Worm (Caenorhabditis elegans) whole organism, mixed stage, embryonic: Measurements from ENCODE around the gene sup-26.

Experiments used
- M03D4.4 ChIP-seq: sonication (generic microtip); optimal IDR thresholded peaks from 2 replicates; lab custom pipeline; 2017; ENCODE audit warnings: mild to moderate bottlenecking, missing genetic modification characterization, missing compliant biosample characterization
- bed-3 ChIP-seq: fragments of 200-800 bp; sonication (Bioruptor generic); optimal IDR thresholded peaks from 3 replicates; lab custom pipeline; 2018; ENCODE audit warnings: mild to moderate bottlenecking, missing genetic modification characterization, moderate library complexity, missing compliant biosample characterization
- blmp-1 ChIP-seq: fragments of 150-350 bp; optimal IDR thresholded peaks from 2 replicates; lab custom pipeline; 2014; ENCODE audit warnings: missing biosample characterization, missing genetic modification characterization
- ceh-39 ChIP-seq: fragments of 150-350 bp; optimal IDR thresholded peaks from 2 replicates; lab custom pipeline; 2014; ENCODE audit warnings: missing biosample characterization, missing genetic modification characterization
- ceh-43 ChIP-seq: fragments of 200-800 bp; sonication (Bioruptor generic); optimal IDR thresholded peaks from 2 replicates; lab custom pipeline; 2018; ENCODE audit warnings: mild to moderate bottlenecking, missing genetic modification characterization, moderate library complexity, missing compliant biosample characterization
- ceh-83 ChIP-seq: fragments of 200-800 bp; sonication (Bioruptor generic); optimal IDR thresholded peaks from 2 replicates; lab custom pipeline; 2018; ENCODE audit warnings: mild to moderate bottlenecking, missing genetic modification characterization, missing compliant biosample characterization
- ces-1 ChIP-seq: fragments of 150-350 bp; optimal IDR thresholded peaks from 2 replicates; lab custom pipeline; 2014; ENCODE audit warnings: missing biosample characterization, missing genetic modification reagents, missing genetic modification characterization
- cnd-1 ChIP-seq: fragments of 200-800 bp; sonication (Bioruptor generic); optimal IDR thresholded peaks from 2 replicates; lab custom pipeline; 2018; ENCODE audit warnings: mild to moderate bottlenecking, missing genetic modification characterization, missing compliant biosample characterization
- drap-1 ChIP-seq: fragments of 200-800 bp; sonication (Bioruptor generic); optimal IDR thresholded peaks from 3 replicates; lab custom pipeline; 2018; ENCODE audit warnings: mild to moderate bottlenecking, missing genetic modification characterization, missing compliant biosample characterization
- elt-1 ChIP-seq: sonication (generic microtip); optimal IDR thresholded peaks from 2 replicates; lab custom pipeline; 2017; ENCODE audit warnings: missing genetic modification characterization, mild to moderate bottlenecking, missing compliant biosample characterization, antibody characterized with exemption, moderate library complexity, borderline replicate concordance; ENCODE audit not compliant: insufficient read depth
- elt-3 ChIP-seq: fragments of 150-350 bp; optimal IDR thresholded peaks from 2 replicates; lab custom pipeline; 2014; ENCODE audit warnings: missing biosample characterization, missing genetic modification characterization
- flh-1 ChIP-seq: fragments of 200-800 bp; sonication (Bioruptor generic); optimal IDR thresholded peaks from 2 replicates; lab custom pipeline; 2018; ENCODE audit warnings: mild to moderate bottlenecking, missing genetic modification characterization, moderate library complexity, missing compliant biosample characterization
- ham-2 ChIP-seq: fragments of 200-800 bp; sonication (Bioruptor generic); optimal IDR thresholded peaks from 2 replicates; lab custom pipeline; 2018; ENCODE audit warnings: mild to moderate bottlenecking, missing genetic modification characterization, missing compliant biosample characterization
- hlh-1 ChIP-seq: fragments of 150-350 bp; optimal IDR thresholded peaks from 2 replicates; lab custom pipeline; 2014; ENCODE audit warnings: missing biosample characterization, missing genetic modification reagents, missing genetic modification characterization
- lin-13 ChIP-seq: fragments of 150-350 bp; optimal IDR thresholded peaks from 2 replicates; lab custom pipeline; 2014; ENCODE audit warnings: missing biosample characterization, missing genetic modification characterization
- lin-32 ChIP-seq: fragments of 200-800 bp; sonication (Bioruptor generic); optimal IDR thresholded peaks from 2 replicates; lab custom pipeline; 2018; ENCODE audit warnings: mild to moderate bottlenecking, missing genetic modification characterization, missing compliant biosample characterization
- lsy-2 ChIP-seq: fragments of 150-350 bp; optimal IDR thresholded peaks from 2 replicates; lab custom pipeline; 2014; ENCODE audit warnings: missing biosample characterization, missing genetic modification characterization
- mab-5 ChIP-seq: fragments of 150-350 bp; optimal IDR thresholded peaks from 2 replicates; lab custom pipeline; 2014; ENCODE audit warnings: missing biosample characterization, missing genetic modification characterization
- mep-1 ChIP-seq: fragments of 150-350 bp; optimal IDR thresholded peaks from 2 replicates; lab custom pipeline; 2017; ENCODE audit warnings: missing biosample characterization, missing genetic modification reagents, missing genetic modification characterization, inconsistent platforms
- mls-2 ChIP-seq: sonication (generic microtip); optimal IDR thresholded peaks from 2 replicates; lab custom pipeline; 2016; ENCODE audit warnings: mild to moderate bottlenecking, missing genetic modification characterization, moderate library complexity, missing compliant biosample characterization
- nhr-12 ChIP-seq: fragments of 150-350 bp; optimal IDR thresholded peaks from 2 replicates; lab custom pipeline; 2014; ENCODE audit warnings: missing biosample characterization, missing genetic modification characterization
- nhr-2 ChIP-seq: fragments of 150-350 bp; optimal IDR thresholded peaks from 2 replicates; lab custom pipeline; 2014; ENCODE audit warnings: missing biosample characterization, missing genetic modification characterization
- nhr-237 ChIP-seq: fragments of 150-350 bp; optimal IDR thresholded peaks from 2 replicates; lab custom pipeline; 2014; ENCODE audit warnings: missing biosample characterization, missing genetic modification characterization
- nhr-28 ChIP-seq: fragments of 150-350 bp; optimal IDR thresholded peaks from 2 replicates; lab custom pipeline; 2014; ENCODE audit warnings: missing biosample characterization, missing genetic modification characterization
- nhr-76 ChIP-seq: sonication (generic microtip); optimal IDR thresholded peaks from 2 replicates; lab custom pipeline; 2017; ENCODE audit warnings: missing biosample characterization, missing genetic modification characterization
- pha-4 ChIP-seq: fragments of 150-350 bp; optimal IDR thresholded peaks from 2 replicates; lab custom pipeline; 2018; ENCODE audit warnings: missing biosample characterization, missing genetic modification reagents, missing genetic modification characterization
- sem-2 ChIP-seq: fragments of 200-800 bp; sonication (Bioruptor generic); optimal IDR thresholded peaks from 2 replicates; lab custom pipeline; 2018; ENCODE audit warnings: mild to moderate bottlenecking, missing genetic modification characterization, missing compliant biosample characterization
- snpc-4 ChIP-seq: fragments of 150-350 bp; optimal IDR thresholded peaks from 2 replicates; lab custom pipeline; 2014; ENCODE audit warnings: missing biosample characterization, missing genetic modification characterization
- sptf-1 ChIP-seq: sonication (generic microtip); optimal IDR thresholded peaks from 2 replicates; lab custom pipeline; 2017; ENCODE audit warnings: mild to moderate bottlenecking, missing genetic modification characterization, moderate library complexity, missing compliant biosample characterization
- tbx-8 ChIP-seq: fragments of 200-800 bp; sonication (Bioruptor generic); optimal IDR thresholded peaks from 2 replicates; lab custom pipeline; 2018; ENCODE audit warnings: mild to moderate bottlenecking, missing genetic modification characterization, moderate library complexity, missing compliant biosample characterization
- unc-120 ChIP-seq: sonication (generic microtip); optimal IDR thresholded peaks from 2 replicates; lab custom pipeline; 2017; ENCODE audit warnings: missing genetic modification characterization, missing compliant biosample characterization; ENCODE audit not compliant: poor library complexity, severe bottlenecking
- unc-39 ChIP-seq: fragments of 150-350 bp; optimal IDR thresholded peaks from 2 replicates; lab custom pipeline; 2014; ENCODE audit warnings: missing biosample characterization, missing genetic modification characterization
- unc-62 ChIP-seq: fragments of 150-350 bp; optimal IDR thresholded peaks from 2 replicates; lab custom pipeline; 2014; ENCODE audit warnings: missing biosample characterization, missing genetic modification reagents, missing genetic modification characterization
- zip-8 ChIP-seq: fragments of 150-350 bp; optimal IDR thresholded peaks from 2 replicates; lab custom pipeline; 2014; ENCODE audit warnings: missing biosample characterization, missing genetic modification characterization
- ztf-11 ChIP-seq: fragments of 150-350 bp; optimal IDR thresholded peaks from 2 replicates; lab custom pipeline; 2014; ENCODE audit warnings: missing biosample characterization, missing genetic modification characterization

The sup-26 gene

DNA sequence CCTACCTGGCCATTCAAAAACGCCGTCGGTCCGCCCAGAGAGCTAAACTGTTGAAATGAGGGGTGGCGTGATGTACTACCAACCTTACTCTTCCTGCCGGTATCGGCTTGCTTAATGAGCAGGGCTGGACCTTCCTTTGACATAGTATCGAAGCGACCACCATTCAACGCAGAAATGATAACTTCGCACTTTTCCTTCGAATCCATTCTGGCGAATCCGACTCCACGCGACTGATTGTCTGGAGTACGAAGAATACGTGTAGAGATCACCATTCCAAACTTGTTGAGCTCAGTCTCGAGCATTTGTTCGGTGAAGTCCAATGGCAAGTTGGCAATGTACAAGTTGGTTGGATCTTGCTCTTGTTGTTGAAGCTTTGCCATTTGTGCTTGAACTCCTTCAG is 1.8 kb downstream of the sup-26 start:
- TF ChIP-seq sem-2 (GFP tag; lab: Kevin White, UChicago) (no peak), blmp-1 (tag; lab: Kevin White, UChicago) (no peak), ztf-11 (tag; lab: Kevin White, UChicago) (no peak), ceh-83 (no peak), ces-1 (no peak), unc-62 (no peak)

DNA sequence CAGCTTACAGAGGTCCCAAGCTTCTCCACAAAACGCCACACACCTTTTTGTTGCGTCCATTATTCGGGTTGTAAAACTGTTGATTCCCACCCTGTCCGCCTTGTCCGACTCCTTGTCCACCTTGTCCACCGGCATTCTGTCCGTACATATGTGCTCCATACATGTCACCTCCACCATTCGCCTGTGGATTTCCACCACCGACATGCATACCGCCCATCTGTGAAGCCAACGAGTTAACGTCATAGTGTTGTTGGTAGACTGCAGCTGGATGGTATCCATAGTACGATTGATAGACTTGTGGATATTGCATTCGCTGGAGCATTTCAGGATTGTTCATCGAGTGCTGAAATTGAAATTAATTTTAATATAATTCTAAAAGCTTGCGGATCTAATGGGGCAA is 2.3 kb downstream of the sup-26 start:
- TF ChIP-seq ham-2 (no peak), M03D4.4 (tag; lab: Kevin White, UChicago) (peak; percentile 44)
- TF ChIP-seq, all 35 proteins: peak for 1

DNA sequence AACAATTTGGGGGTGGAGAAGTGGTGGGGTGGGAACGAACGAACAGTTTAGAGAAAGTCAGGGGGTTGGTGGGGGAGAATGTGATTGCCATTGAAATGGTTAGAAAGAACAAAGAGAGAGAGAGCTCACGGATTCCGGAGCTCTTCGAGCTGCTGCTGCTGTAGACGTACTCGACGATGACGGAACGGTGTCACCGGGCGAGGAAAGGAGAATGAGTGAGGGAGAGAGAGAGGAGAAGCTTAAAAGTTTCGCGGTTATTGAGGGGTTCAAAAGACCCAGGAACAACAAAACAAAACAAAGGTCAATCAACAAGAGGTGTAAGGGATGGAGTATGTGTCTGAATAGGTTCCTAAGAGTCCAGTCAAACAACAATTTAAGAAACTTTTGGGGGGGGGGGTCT is 3.7 kb downstream of the sup-26 start:
- TF ChIP-seq pha-4 (tag; lab: Kevin White, UChicago) = no peak
- TF ChIP-seq flh-1 (GFP tag; lab: Kevin White, UChicago) = no peak
- TF ChIP-seq ceh-83 = peak; percentile 71

DNA sequence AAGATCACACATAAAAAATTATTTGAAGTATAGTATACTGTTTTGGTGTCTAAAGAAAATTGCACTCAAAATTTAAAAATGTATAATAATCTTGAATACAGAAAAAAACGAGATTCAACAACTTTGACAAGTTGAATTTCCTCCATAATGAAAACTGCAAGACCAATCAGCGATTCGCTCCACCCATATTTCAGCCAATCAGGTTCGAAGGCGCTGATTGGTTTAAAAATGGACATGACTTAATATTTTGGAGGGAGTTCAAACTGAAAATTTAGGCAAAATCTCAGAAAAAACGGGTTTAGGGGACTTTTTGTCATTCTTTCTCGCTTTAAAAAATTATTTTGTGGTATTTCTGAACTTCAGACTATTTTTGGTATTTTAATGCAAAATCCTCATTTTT is 4.3 kb downstream of the sup-26 start:
- no peak for TF ChIP-seq tbx-8 (GFP tag; lab: Kevin White, UChicago)
- TF ChIP-seq ztf-11 (tag; lab: Kevin White, UChicago) = no peak
- no peak for TF ChIP-seq blmp-1 (tag; lab: Kevin White, UChicago)
- TF ChIP-seq hlh-1 (tag; lab: Kevin White, UChicago) = no peak
- TF ChIP-seq drap-1 (GFP tag; lab: Kevin White, UChicago) = no peak
- TF ChIP-seq M03D4.4 (tag; lab: Kevin White, UChicago) = no peak
- no peak for TF ChIP-seq elt-3 (tag; lab: Kevin White, UChicago)
- no peak for TF ChIP-seq mab-5
- TF ChIP-seq elt-1 = no peak
- TF ChIP-seq ham-2 = no peak
- TF ChIP-seq lin-13 (tag; lab: Kevin White, UChicago) = no peak
- TF ChIP-seq lsy-2 (tag; lab: Kevin White, UChicago) = no peak
- TF ChIP-seq, all 35 proteins: peak for 0

DNA sequence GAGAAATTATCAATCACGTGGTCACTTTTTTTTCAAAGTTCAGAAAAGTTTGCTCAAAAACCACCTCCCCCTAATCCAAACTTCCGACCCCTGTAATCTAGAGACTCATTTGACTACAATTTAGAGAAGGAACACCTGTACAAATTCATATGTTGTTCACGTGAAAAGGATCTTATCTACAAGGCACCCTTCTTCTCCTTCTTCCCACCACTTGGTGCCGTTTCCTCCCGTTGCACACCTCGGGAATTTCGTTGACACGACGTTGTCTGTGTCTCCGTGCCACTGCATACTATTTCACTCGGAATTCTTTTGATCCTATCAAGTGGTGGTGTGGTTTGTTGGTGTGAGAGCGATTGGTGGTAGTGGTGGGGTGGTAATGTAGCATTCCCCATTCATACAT is 5.5 kb downstream of the sup-26 start:
- no peak for TF ChIP-seq ztf-11 (tag; lab: Kevin White, UChicago)
- no peak for TF ChIP-seq nhr-12 (tag; lab: Kevin White, UChicago)
- no peak for TF ChIP-seq mab-5
- TF ChIP-seq flh-1 (GFP tag; lab: Kevin White, UChicago) = no peak
- peak; percentile 56 for TF ChIP-seq cnd-1 (tag; lab: Kevin White, UChicago)
- no peak for TF ChIP-seq nhr-237 (tag; lab: Kevin White, UChicago)
- TF ChIP-seq nhr-28 (tag; lab: Kevin White, UChicago) = no peak
- peak; percentile 56 for TF ChIP-seq mep-1 (tag; lab: Kevin White, UChicago)
- TF ChIP-seq ces-1 = no peak
- TF ChIP-seq elt-1 = peak; percentile 16
- no peak for TF ChIP-seq ceh-83
- TF ChIP-seq pha-4 (tag; lab: Kevin White, UChicago) = no peak
- TF ChIP-seq drap-1 (GFP tag; lab: Kevin White, UChicago) = no peak
- TF ChIP-seq ceh-43 (GFP tag; lab: Kevin White, UChicago) = no peak
- no peak for TF ChIP-seq mls-2 (tag; lab: Kevin White, UChicago)
- no peak for TF ChIP-seq unc-39 (tag; lab: Kevin White, UChicago)
- TF ChIP-seq elt-3 (tag; lab: Kevin White, UChicago) = no peak
- TF ChIP-seq lin-13 (tag; lab: Kevin White, UChicago) = no peak
- no peak for TF ChIP-seq unc-120 (tag; lab: Kevin White, UChicago)
- TF ChIP-seq blmp-1 (tag; lab: Kevin White, UChicago) = no peak
- no peak for TF ChIP-seq ham-2
- no peak for TF ChIP-seq sem-2 (GFP tag; lab: Kevin White, UChicago)
- TF ChIP-seq unc-62 = no peak
- peak; percentile 14 for TF ChIP-seq M03D4.4 (tag; lab: Kevin White, UChicago)
- no peak for TF ChIP-seq lin-32 (GFP tag; lab: Kevin White, UChicago)
- TF ChIP-seq ceh-39 (tag; lab: Kevin White, UChicago) = peak; percentile 43
- no peak for TF ChIP-seq sptf-1 (tag; lab: Kevin White, UChicago)
- TF ChIP-seq bed-3 (GFP tag; lab: Kevin White, UChicago) = no peak
- peak; percentile 77 for TF ChIP-seq hlh-1 (tag; lab: Kevin White, UChicago)
- TF ChIP-seq zip-8 = no peak
- no peak for TF ChIP-seq snpc-4 (tag; lab: Kevin White, UChicago)
- peak; percentile 81 for TF ChIP-seq nhr-2 (tag; lab: Kevin White, UChicago)
- TF ChIP-seq nhr-76 (tag; lab: Kevin White, UChicago) = no peak
- no peak for TF ChIP-seq lsy-2 (tag; lab: Kevin White, UChicago)
- no peak for TF ChIP-seq tbx-8 (GFP tag; lab: Kevin White, UChicago)
